Fruit fly (Drosophila melanogaster) whole organism, embryonic: ENCODE measurements around the gene Rpn11.
A peak's percentile ranks its signal among the peaks of the same experiment; 100 is the strongest.

ENCODE experiments used
- BEAF-32 ChIP-seq: fragments of 200-800 bp; sonication (Bioruptor generic); optimal IDR thresholded peaks from 3 replicates; lab custom pipeline; 2017; ENCODE audit warnings: missing biosample characterization, missing genetic modification characterization, mild to moderate bottlenecking, moderate library complexity, missing genetic modification reagents
- Bdp1 ChIP-seq: fragments of 200-800 bp; sonication (Bioruptor generic); optimal IDR thresholded peaks from 3 replicates; lab custom pipeline; 2016; ENCODE audit warnings: missing biosample characterization, missing genetic modification characterization
- CG1024 ChIP-seq: fragments of 200-800 bp; sonication (Bioruptor generic); IDR thresholded peaks from 2 replicates; pipeline ENCODE4 v1.3.6; 2022; ENCODE audit warnings: missing biosample characterization, missing genetic modification characterization
- CG10274 ChIP-seq: fragments of 200-800 bp; sonication (Bioruptor generic); optimal IDR thresholded peaks from 3 replicates; lab custom pipeline; 2017; ENCODE audit warnings: missing biosample characterization, mild to moderate bottlenecking, missing genetic modification characterization
- CG10431 ChIP-seq: fragments of 200-800 bp; sonication (Bioruptor generic); optimal IDR thresholded peaks from 3 replicates; lab custom pipeline; 2018; ENCODE audit warnings: missing biosample characterization, mild to moderate bottlenecking, missing genetic modification characterization
- CG11504 ChIP-seq: fragments of 200-800 bp; sonication (Bioruptor generic); optimal IDR thresholded peaks from 3 replicates; lab custom pipeline; 2019; ENCODE audit warnings: missing biosample characterization, mild to moderate bottlenecking, missing genetic modification characterization, moderate library complexity
- CG12942 ChIP-seq: fragments of 200-800 bp; sonication (Bioruptor generic); optimal IDR thresholded peaks from 3 replicates; lab custom pipeline; 2016; ENCODE audit warnings: missing biosample characterization, missing genetic modification characterization
- CG13123 ChIP-seq: fragments of 200-800 bp; sonication (Bioruptor generic); optimal IDR thresholded peaks from 2 replicates; lab custom pipeline; 2016; ENCODE audit warnings: missing biosample characterization, missing genetic modification characterization
- CG13424 ChIP-seq: fragments of 200-800 bp; sonication (Bioruptor generic); optimal IDR thresholded peaks from 2 replicates; lab custom pipeline; 2019; ENCODE audit warnings: missing biosample characterization, mild to moderate bottlenecking, missing genetic modification characterization, moderate library complexity
- CG14441 ChIP-seq: fragments of 200-800 bp; sonication (Bioruptor generic); IDR thresholded peaks from 2 replicates; pipeline ENCODE4 v1.3.6; 2022; ENCODE audit warnings: missing biosample characterization, missing genetic modification characterization
- CG15011 ChIP-seq: fragments of 200-800 bp; sonication (Bioruptor generic); optimal IDR thresholded peaks from 3 replicates; lab custom pipeline; 2018; ENCODE audit warnings: missing biosample characterization, mild to moderate bottlenecking, missing genetic modification characterization
- CG1529 ChIP-seq: fragments of 200-800 bp; sonication (Bioruptor generic); optimal IDR thresholded peaks from 3 replicates; lab custom pipeline; 2018; ENCODE audit warnings: missing biosample characterization, missing genetic modification characterization
- CG15696 ChIP-seq: fragments of 200-800 bp; sonication (Bioruptor generic); optimal IDR thresholded peaks from 2 replicates; lab custom pipeline; 2019; ENCODE audit warnings: missing biosample characterization, mild to moderate bottlenecking, missing genetic modification characterization, moderate library complexity
- CG1647 ChIP-seq: fragments of 200-800 bp; sonication (Bioruptor generic); optimal IDR thresholded peaks from 3 replicates; lab custom pipeline; 2016; ENCODE audit warnings: missing biosample characterization, missing genetic modification characterization
- CG1792 ChIP-seq: fragments of 200-800 bp; sonication (Bioruptor generic); optimal IDR thresholded peaks from 2 replicates; lab custom pipeline; 2016; ENCODE audit warnings: missing biosample characterization, missing genetic modification characterization
- CG2120 ChIP-seq: fragments of 200-800 bp; sonication (Bioruptor generic); optimal IDR thresholded peaks from 3 replicates; lab custom pipeline; 2016; ENCODE audit warnings: missing biosample characterization, missing genetic modification characterization
- CG30431 ChIP-seq: fragments of 200-800 bp; sonication (Bioruptor generic); optimal IDR thresholded peaks from 2 replicates; lab custom pipeline; 2017; ENCODE audit warnings: missing biosample characterization, missing genetic modification characterization
- CG31388 ChIP-seq: fragments of 200-800 bp; sonication (Bioruptor generic); optimal IDR thresholded peaks from 2 replicates; lab custom pipeline; 2016; ENCODE audit warnings: missing biosample characterization, missing genetic modification characterization
- CG34376 ChIP-seq: fragments of 200-800 bp; sonication (Bioruptor generic); optimal IDR thresholded peaks from 2 replicates; lab custom pipeline; 2018; ENCODE audit warnings: missing biosample characterization, mild to moderate bottlenecking, missing genetic modification characterization
- CG42726 ChIP-seq: fragments of 200-800 bp; sonication (Bioruptor generic); IDR thresholded peaks from 2 replicates; pipeline ENCODE4 v1.3.6; 2022; ENCODE audit warnings: missing biosample characterization, missing genetic modification characterization; ENCODE audit not compliant: partially characterized antibody
- CG4282 ChIP-seq: fragments of 200-800 bp; sonication (Bioruptor generic); optimal IDR thresholded peaks from 2 replicates; lab custom pipeline; 2016; ENCODE audit warnings: missing biosample characterization, missing genetic modification characterization
- CG4730 ChIP-seq: fragments of 200-800 bp; sonication (Bioruptor generic); IDR thresholded peaks from 2 replicates; pipeline ENCODE4 v1.3.6; 2022; ENCODE audit warnings: missing biosample characterization, missing genetic modification characterization
- CG7372 ChIP-seq: fragments of 200-800 bp; sonication (Bioruptor generic); IDR thresholded peaks from 2 replicates; pipeline ENCODE4 v1.3.6; 2022; ENCODE audit warnings: missing biosample characterization, missing genetic modification characterization
- CG9609 ChIP-seq: fragments of 200-800 bp; sonication (Bioruptor generic); optimal IDR thresholded peaks from 3 replicates; lab custom pipeline; 2016; ENCODE audit warnings: missing biosample characterization, missing genetic modification characterization
- CkIIα-i1 ChIP-seq: fragments of 200-800 bp; sonication (Bioruptor generic); IDR thresholded peaks from 2 replicates; pipeline ENCODE4 v1.3.6; 2022; ENCODE audit warnings: missing biosample characterization, missing genetic modification characterization
- D ChIP-seq, 2 experiments: fragments of 200-800 bp in 1 of 2; fragments of >200 bp in 1 of 2; sonication (Bioruptor generic) in 1 of 2; optimal IDR thresholded peaks; 2 replicates in 1 of 2; 3 replicates in 1 of 2; lab custom pipeline; 2017; ENCODE audit warnings: mild to moderate bottlenecking in 1 of 2, missing biosample characterization in 1 of 2, missing genetic modification characterization in 1 of 2, missing genetic modification reagents in 1 of 2
- Dbx ChIP-seq: fragments of 200-800 bp; sonication (Bioruptor generic); IDR thresholded peaks from 3 replicates; pipeline ENCODE4 v1.3.6; 2022; ENCODE audit warnings: missing biosample characterization, missing genetic modification characterization
- Deaf1 ChIP-seq: fragments of 200-800 bp; optimal IDR thresholded peaks from 3 replicates; lab custom pipeline; 2019; ENCODE audit warnings: missing biosample characterization, mild to moderate bottlenecking, missing genetic modification characterization, moderate library complexity
- H15 ChIP-seq: fragments of 200-800 bp; sonication (Bioruptor generic); IDR thresholded peaks from 3 replicates; pipeline ENCODE4 v1.3.6; 2022; ENCODE audit warnings: missing biosample characterization, missing genetic modification characterization
- Max ChIP-seq: fragments of 200-800 bp; sonication (Bioruptor generic); optimal IDR thresholded peaks from 2 replicates; lab custom pipeline; 2016; ENCODE audit warnings: missing biosample characterization, mild to moderate bottlenecking, missing genetic modification characterization
- Oli ChIP-seq: fragments of 200-800 bp; sonication (Bioruptor generic); optimal IDR thresholded peaks from 2 replicates; lab custom pipeline; 2018; ENCODE audit warnings: missing biosample characterization, mild to moderate bottlenecking, missing genetic modification characterization, moderate library complexity
- Spps ChIP-seq: fragments of 200-800 bp; sonication (Bioruptor generic); optimal IDR thresholded peaks from 2 replicates; lab custom pipeline; 2018; ENCODE audit warnings: missing biosample characterization, mild to moderate bottlenecking, missing genetic modification characterization
- Sry-δ ChIP-seq: fragments of 200-800 bp; sonication (Bioruptor generic); optimal IDR thresholded peaks from 2 replicates; lab custom pipeline; 2016; ENCODE audit warnings: missing biosample characterization, missing genetic modification characterization
- cato ChIP-seq: fragments of 200-800 bp; sonication (Bioruptor generic); optimal IDR thresholded peaks from 2 replicates; lab custom pipeline; 2016; ENCODE audit warnings: missing biosample characterization, missing genetic modification characterization, borderline replicate concordance
- chif ChIP-seq, 2 experiments: fragments of 200-800 bp; sonication (Bioruptor generic); optimal IDR thresholded peaks; 3 replicates each; lab custom pipeline; 2016; ENCODE audit warnings: missing biosample characterization in 2 of 2, missing genetic modification characterization in 2 of 2
- ci ChIP-seq: fragments of 200-800 bp; sonication (Bioruptor generic); IDR thresholded peaks from 3 replicates; pipeline ENCODE4 v1.3.6; 2022; ENCODE audit warnings: missing biosample characterization, missing genetic modification characterization
- crc ChIP-seq: fragments of 200-800 bp; sonication (Bioruptor generic); optimal IDR thresholded peaks from 2 replicates; lab custom pipeline; 2016; ENCODE audit warnings: missing biosample characterization, missing genetic modification characterization
- crp ChIP-seq, 2 experiments: fragments of 200-800 bp; sonication (Bioruptor generic); optimal IDR thresholded peaks; 2 replicates in 1 of 2; 3 replicates in 1 of 2; lab custom pipeline; 2017; ENCODE audit warnings: missing biosample characterization in 2 of 2, missing genetic modification characterization in 2 of 2, mild to moderate bottlenecking in 1 of 2, moderate library complexity in 1 of 2
- dati ChIP-seq: fragments of 200-800 bp; sonication (Bioruptor generic); IDR thresholded peaks from 2 replicates; pipeline ENCODE4 v1.3.6; 2022; ENCODE audit warnings: missing biosample characterization, missing genetic modification characterization
- fd3F ChIP-seq: fragments of 200-800 bp; sonication (Bioruptor generic); optimal IDR thresholded peaks from 2 replicates; lab custom pipeline; 2018; ENCODE audit warnings: missing biosample characterization, mild to moderate bottlenecking, missing genetic modification characterization, moderate library complexity
- gce ChIP-seq: fragments of 200-800 bp; sonication (Bioruptor generic); IDR thresholded peaks from 3 replicates; pipeline ENCODE4 v1.3.6; 2022; ENCODE audit warnings: missing biosample characterization, missing genetic modification characterization
- gcm ChIP-seq: fragments of 200-800 bp; sonication (Bioruptor generic); optimal IDR thresholded peaks from 2 replicates; lab custom pipeline; 2019; ENCODE audit warnings: missing biosample characterization, mild to moderate bottlenecking, missing genetic modification characterization, moderate library complexity
- grn ChIP-seq: fragments of 200-800 bp; sonication (Bioruptor generic); optimal IDR thresholded peaks from 3 replicates; lab custom pipeline; 2017; ENCODE audit warnings: missing biosample characterization, missing genetic modification characterization
- gsb-n ChIP-seq: fragments of 200-800 bp; sonication (Bioruptor generic); optimal IDR thresholded peaks from 3 replicates; lab custom pipeline; 2018; ENCODE audit warnings: missing biosample characterization, mild to moderate bottlenecking, missing genetic modification characterization
- jumu ChIP-seq: fragments of 200-800 bp; sonication (Bioruptor generic); optimal IDR thresholded peaks from 3 replicates; lab custom pipeline; 2016; ENCODE audit warnings: missing biosample characterization, missing genetic modification characterization
- ken ChIP-seq: fragments of 200-800 bp; sonication (Bioruptor generic); IDR thresholded peaks from 3 replicates; pipeline ENCODE4 v1.3.6; 2022; ENCODE audit warnings: missing biosample characterization, missing genetic modification characterization
- lab ChIP-seq: fragments of 200-800 bp; sonication (Bioruptor generic); optimal IDR thresholded peaks from 3 replicates; lab custom pipeline; 2017; ENCODE audit warnings: missing biosample characterization, missing genetic modification characterization, mild to moderate bottlenecking, moderate library complexity, missing genetic modification reagents
- pita ChIP-seq: fragments of 200-800 bp; sonication (Bioruptor generic); optimal IDR thresholded peaks from 2 replicates; lab custom pipeline; 2017; ENCODE audit warnings: missing biosample characterization, mild to moderate bottlenecking, missing genetic modification characterization
- z ChIP-seq: fragments of 200-800 bp; sonication (Bioruptor generic); IDR thresholded peaks from 3 replicates; pipeline ENCODE4 v1.3.6; 2022; ENCODE audit warnings: missing biosample characterization, missing genetic modification characterization

Gene Rpn11

DNA sequence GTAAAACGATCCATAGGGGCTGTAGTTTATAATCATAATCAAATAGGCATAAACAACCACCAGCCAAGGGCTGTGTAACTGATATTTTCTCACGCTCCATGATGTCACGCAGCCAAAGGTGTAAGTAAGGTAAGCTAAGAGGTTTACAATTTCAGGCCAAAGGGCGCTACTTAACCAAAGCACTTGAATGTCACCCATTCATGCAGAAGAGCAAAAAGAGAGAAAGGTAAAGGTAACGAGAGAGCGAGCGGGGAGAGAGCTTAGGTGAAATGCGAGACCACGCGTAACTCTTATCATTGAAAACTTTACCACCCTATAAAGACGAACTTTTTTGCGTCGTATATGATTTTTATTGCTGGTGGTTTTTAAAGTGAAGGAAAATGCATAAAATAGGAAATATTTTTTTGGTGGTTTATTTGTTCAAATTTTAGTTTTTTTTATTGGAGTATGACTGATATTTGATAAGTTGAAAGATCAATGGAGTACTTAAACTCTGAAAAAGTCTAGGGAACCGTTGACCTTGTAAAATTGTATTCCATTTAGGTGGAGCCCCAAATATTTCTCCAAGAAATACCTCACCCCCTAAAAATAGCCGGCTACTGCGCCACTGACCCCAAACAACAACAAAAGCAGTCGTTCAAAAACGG is 48.2 kb upstream of the Rpn11 start (continued):
- peak; percentile 95 for TF ChIP-seq lab (GFP tag; lab: Kevin White, UChicago)
- peak; percentile 69 for TF ChIP-seq Sry-δ (GFP tag; lab: Kevin White, UChicago)
- TF ChIP-seq fd3F (GFP tag; lab: Kevin White, UChicago), result peak; percentile 93
- TF ChIP-seq dati (GFP tag; lab: Robert Waterston, UW), result peak; percentile 86
- TF ChIP-seq ken (GFP tag; lab: Robert Waterston, UW), result peak; percentile 94
- peak; percentile 92 for TF ChIP-seq CG1792
- TF ChIP-seq CG1024 (GFP tag; lab: Robert Waterston, UW), result peak; percentile 84
- peak; percentile 96 for TF ChIP-seq cato (GFP tag; lab: Kevin White, UChicago)
- peak; percentile 100 for TF ChIP-seq CG2120 (GFP tag; lab: Kevin White, UChicago)
- TF ChIP-seq CG15011 (GFP tag; lab: Kevin White, UChicago), result peak; percentile 92
- peak; percentile 93 for TF ChIP-seq Bdp1 (GFP tag; lab: Kevin White, UChicago)
- peak; percentile 24; the same call in 1 of the 3 replicates for TF ChIP-seq z (GFP tag; lab: Robert Waterston, UW)
- TF ChIP-seq Spps (tag; lab: Kevin White, UChicago), result no peak
- TF ChIP-seq CG34376 (GFP tag; lab: Kevin White, UChicago), result peak; percentile 93
- TF ChIP-seq Dbx (GFP tag; lab: Robert Waterston, UW), result peak; percentile 96
- peak; percentile 89 for TF ChIP-seq CG13123
- peak; percentile 60 for TF ChIP-seq CG31388 (GFP tag; lab: Kevin White, UChicago)
- TF ChIP-seq Oli, result peak; percentile 96
- TF ChIP-seq CG10274, result peak; percentile 88
- peak; percentile 97 for TF ChIP-seq CG13424 (tag; lab: Kevin White, UChicago)
- TF ChIP-seq BEAF-32, result peak; percentile 11
- peak; percentile 95 for TF ChIP-seq CG14441
- TF ChIP-seq H15 (GFP tag; lab: Robert Waterston, UW), result peak; percentile 83
- TF ChIP-seq crc (GFP tag; lab: Kevin White, UChicago), result peak; percentile 97
- peak; percentile 96 for TF ChIP-seq CG12942 (GFP tag; lab: Kevin White, UChicago)
- TF ChIP-seq CG15696, result peak; percentile 78
- TF ChIP-seq chif (GFP tag; optimal IDR thresholded peaks at IDR 0.05; lab: Kevin White, UChicago), result peak; percentile 97 to 98
- TF ChIP-seq CG9609 (GFP tag; lab: Kevin White, UChicago), result peak; percentile 98
- TF ChIP-seq grn (GFP tag; lab: Kevin White, UChicago), result peak; percentile 48
- no peak for TF ChIP-seq D (optimal IDR thresholded peaks at IDR 0.05; lab: Kevin White, UChicago)
- peak; percentile 86 for TF ChIP-seq D (GFP tag; optimal IDR thresholded peaks at IDR 0.05; lab: Kevin White, UChicago)
- TF ChIP-seq ci, result peak; percentile 93
- peak; percentile 80 for TF ChIP-seq gcm (GFP tag; lab: Kevin White, UChicago)
- peak; percentile 47 for TF ChIP-seq CG10431 (GFP tag; lab: Kevin White, UChicago)
- TF ChIP-seq pita (GFP tag; lab: Kevin White, UChicago), result no peak
- TF ChIP-seq CG1647 (GFP tag; lab: Kevin White, UChicago), result peak; percentile 94
- TF ChIP-seq CG7372 (GFP tag; lab: Robert Waterston, UW), result peak; percentile 95
- TF ChIP-seq CG11504 (tag; lab: Kevin White, UChicago), result peak; percentile 94
- TF ChIP-seq CG42726 (GFP tag; lab: Robert Waterston, UW), result no peak
- TF ChIP-seq Max, result peak; percentile 94
- TF ChIP-seq CkIIα-i1 (GFP tag; lab: Robert Waterston, UW), result peak; percentile 59; the same call in 1 of the 2 replicates
- peak; percentile 89 for TF ChIP-seq CG4730 (GFP tag; lab: Robert Waterston, UW)
- peak; percentile 78 for TF ChIP-seq Deaf1 (tag; lab: Kevin White, UChicago)
- peak; percentile 98 for TF ChIP-seq jumu (GFP tag; lab: Kevin White, UChicago)
- TF ChIP-seq CG1529 (GFP tag; lab: Kevin White, UChicago), result peak; percentile 90
- TF ChIP-seq gsb-n (tag; lab: Kevin White, UChicago), result peak; percentile 76
- peak in 1 of 2 experiments; percentile 59 for TF ChIP-seq crp (GFP tag; optimal IDR thresholded peaks at IDR 0.05; lab: Kevin White, UChicago)
- peak; percentile 89 for TF ChIP-seq CG30431
- TF ChIP-seq CG4282 (GFP tag; lab: Kevin White, UChicago), result peak; percentile 93
- TF ChIP-seq gce (GFP tag; lab: Robert Waterston, UW), result peak; percentile 87
